Worm (Caenorhabditis elegans) whole organism, L1 larva: ENCODE measurements around the gene D1046.16.

Experiments
- isw-1 ChIP-seq: fragments of 200-800 bp; sonication (Bioruptor generic); IDR thresholded peaks from 2 replicates; pipeline ENCODE4 v1.3.6; 2022; ENCODE audit warnings: missing genetic modification characterization, missing compliant biosample characterization
- mdl-1 ChIP-seq, 2 experiments: fragments of 150-350 bp; optimal IDR thresholded peaks; 2 replicates each; lab custom pipeline; 2014 to 2017; ENCODE audit warnings: missing biosample characterization in 2 of 2, missing genetic modification characterization in 2 of 2, inconsistent platforms in 1 of 2
- skn-1 ChIP-seq: fragments of 150-350 bp; optimal IDR thresholded peaks from 2 replicates; lab custom pipeline; 2014; ENCODE audit warnings: missing biosample characterization, missing genetic modification characterization
- snpc-4 ChIP-seq: fragments of 150-350 bp; optimal IDR thresholded peaks from 2 replicates; lab custom pipeline; 2014; ENCODE audit warnings: missing biosample characterization, missing genetic modification characterization
- unc-62 ChIP-seq: fragments of 150-350 bp; optimal IDR thresholded peaks from 2 replicates; lab custom pipeline; 2014; ENCODE audit warnings: missing biosample characterization, missing genetic modification reagents, missing genetic modification characterization

ce11 chrIV:8914187-8914586 lies 7.8 kb upstream of the D1046.16 start:
- TF ChIP-seq isw-1 (no peak), mdl-1 (tag; optimal IDR thresholded peaks at IDR 0.05; lab: Kevin White, UChicago) (no peak), snpc-4 (tag; lab: Kevin White, UChicago) (no peak), skn-1 (tag; lab: Kevin White, UChicago) (no peak), unc-62 (GFP tag; lab: Kevin White, UChicago) (no peak)
